Worm (Caenorhabditis elegans) whole organism, L4 larva: ENCODE results near the gene hsd-3.

ENCODE experiments used
- D1046.2 ChIP-seq: fragments of 200-800 bp; sonication (Bioruptor generic); IDR thresholded peaks from 2 replicates; pipeline ENCODE4 v1.3.6; 2022; ENCODE audit warnings: missing genetic modification characterization, missing compliant biosample characterization
- F10B5.3 ChIP-seq: sonication (generic microtip); optimal IDR thresholded peaks from 2 replicates; lab custom pipeline; 2016; ENCODE audit warnings: mild to moderate bottlenecking, missing genetic modification characterization, missing compliant biosample characterization
- F37D6.2 ChIP-seq: sonication (generic microtip); optimal IDR thresholded peaks from 2 replicates; lab custom pipeline; 2016; ENCODE audit warnings: mild to moderate bottlenecking, missing genetic modification characterization, missing compliant biosample characterization
- T20F7.1 ChIP-seq: fragments of 200-800 bp; sonication (Bioruptor generic); optimal IDR thresholded peaks from 2 replicates; lab custom pipeline; 2018; ENCODE audit warnings: mild to moderate bottlenecking, missing genetic modification characterization, missing compliant biosample characterization
- ZK546.5 ChIP-seq, 2 experiments: sonication (generic microtip); optimal IDR thresholded peaks; 2 replicates each; lab custom pipeline; 2017; ENCODE audit warnings: missing biosample characterization in 2 of 2, missing genetic modification characterization in 2 of 2
- aha-1 ChIP-seq: fragments of 150-350 bp; peaks from one replicate; lab custom pipeline; 2014; ENCODE audit warnings: missing biosample characterization, missing genetic modification characterization
- attf-4 ChIP-seq: sonication (generic microtip); optimal IDR thresholded peaks from 3 replicates; lab custom pipeline; 2017; ENCODE audit warnings: missing biosample characterization, missing genetic modification characterization
- ceh-20 ChIP-seq: fragments of 200-800 bp; sonication (Bioruptor generic); IDR thresholded peaks from 2 replicates; pipeline ENCODE4 v1.3.6; 2022; ENCODE audit warnings: missing genetic modification reagents, missing genetic modification characterization, missing compliant biosample characterization
- ceh-44 ChIP-seq: fragments of 200-800 bp; sonication (Bioruptor generic); IDR thresholded peaks from 2 replicates; pipeline ENCODE4 v1.3.6; 2022; ENCODE audit warnings: missing genetic modification reagents, missing genetic modification characterization, missing compliant biosample characterization
- ctbp-1 ChIP-seq: fragments of 200-800 bp; sonication (Bioruptor generic); IDR thresholded peaks from 2 replicates; pipeline ENCODE4 v1.3.6; 2022; ENCODE audit warnings: missing genetic modification reagents, missing genetic modification characterization, missing compliant biosample characterization
- daf-16 ChIP-seq, 3 experiments: sonication (generic microtip); optimal IDR thresholded peaks; 2 replicates each; lab custom pipeline; 2016 to 2017; ENCODE audit warnings: missing genetic modification characterization in 3 of 3, missing genetic modification reagents in 3 of 3, mild to moderate bottlenecking in 2 of 3, missing compliant biosample characterization in 2 of 3, missing biosample characterization in 1 of 3, moderate library complexity in 1 of 3
- daf-19 ChIP-seq: fragments of 200-800 bp; sonication (Bioruptor generic); conservative IDR thresholded peaks from 2 replicates; pipeline ENCODE4 v1.3.6; 2022; ENCODE audit warnings: missing genetic modification characterization, missing compliant biosample characterization
- dmd-6 ChIP-seq: fragments of 200-800 bp; sonication (Bioruptor generic); IDR thresholded peaks from 2 replicates; pipeline ENCODE4 v1.3.6; 2022; ENCODE audit warnings: missing genetic modification reagents, missing genetic modification characterization, missing compliant biosample characterization
- duxl-1 ChIP-seq: sonication (generic microtip); optimal IDR thresholded peaks from 2 replicates; lab custom pipeline; 2016; ENCODE audit warnings: mild to moderate bottlenecking, missing genetic modification characterization, moderate library complexity, missing compliant biosample characterization; ENCODE audit not compliant: poor library complexity
- dve-1 ChIP-seq: sonication (generic microtip); optimal IDR thresholded peaks from 2 replicates; lab custom pipeline; 2017; ENCODE audit warnings: antibody characterized with exemption, mild to moderate bottlenecking, missing genetic modification characterization, missing compliant biosample characterization; ENCODE audit not compliant: insufficient read depth
- egl-43 ChIP-seq: fragments of 200-800 bp; sonication (Bioruptor generic); IDR thresholded peaks from 2 replicates; pipeline ENCODE4 v1.3.6; 2022; ENCODE audit warnings: missing genetic modification reagents, missing genetic modification characterization, missing compliant biosample characterization
- fos-1 ChIP-seq: fragments of 150-350 bp; optimal IDR thresholded peaks from 2 replicates; lab custom pipeline; 2014; ENCODE audit warnings: missing biosample characterization, missing genetic modification characterization
- gei-8 ChIP-seq: fragments of 200-800 bp; sonication (Bioruptor generic); optimal IDR thresholded peaks from 2 replicates; lab custom pipeline; 2018; ENCODE audit warnings: mild to moderate bottlenecking, missing genetic modification characterization, missing compliant biosample characterization
- hlh-30 ChIP-seq: sonication (generic microtip); optimal IDR thresholded peaks from 2 replicates; lab custom pipeline; 2017; ENCODE audit warnings: antibody characterized with exemption, mild to moderate bottlenecking, missing genetic modification characterization, missing compliant biosample characterization; ENCODE audit not compliant: insufficient read depth
- lin-38 ChIP-seq: fragments of 200-800 bp; sonication (Bioruptor generic); IDR thresholded peaks from 2 replicates; pipeline ENCODE4 v1.3.6; 2022; ENCODE audit warnings: missing genetic modification reagents, missing genetic modification characterization, missing compliant biosample characterization
- mdl-1 ChIP-seq, 2 experiments: fragments of 150-350 bp in 1 of 2; sonication (generic microtip) in 1 of 2; optimal IDR thresholded peaks; 2 replicates each; lab custom pipeline; 2014 to 2017; ENCODE audit warnings: missing biosample characterization in 2 of 2, missing genetic modification characterization in 2 of 2
- mep-1 ChIP-seq: fragments of 150-350 bp; sonication (generic microtip); optimal IDR thresholded peaks from 3 replicates; lab custom pipeline; 2014; ENCODE audit warnings: missing biosample characterization, missing genetic modification characterization
- mxl-3 ChIP-seq: fragments of 200-800 bp; sonication (Bioruptor generic); optimal IDR thresholded peaks from 2 replicates; lab custom pipeline; 2018; ENCODE audit warnings: mild to moderate bottlenecking, missing genetic modification characterization, missing compliant biosample characterization
- nhr-10 ChIP-seq: fragments of 150-350 bp; optimal IDR thresholded peaks from 2 replicates; lab custom pipeline; 2014; ENCODE audit warnings: missing biosample characterization, missing genetic modification characterization
- nhr-102 ChIP-seq: sonication (generic microtip); optimal IDR thresholded peaks from 2 replicates; lab custom pipeline; 2016; ENCODE audit warnings: mild to moderate bottlenecking, missing genetic modification characterization, moderate library complexity, missing compliant biosample characterization
- nhr-28 ChIP-seq: fragments of 150-350 bp; optimal IDR thresholded peaks from 2 replicates; lab custom pipeline; 2014; ENCODE audit warnings: missing biosample characterization, missing genetic modification characterization
- pqm-1 ChIP-seq: sonication (generic microtip); optimal IDR thresholded peaks from 2 replicates; lab custom pipeline; 2017; ENCODE audit warnings: missing biosample characterization, missing genetic modification characterization
- rbr-2 ChIP-seq: sonication (generic microtip); optimal IDR thresholded peaks from 2 replicates; lab custom pipeline; 2016; ENCODE audit warnings: missing genotype, missing genetic modification characterization, missing compliant biosample characterization
- sdz-12 ChIP-seq: fragments of 200-800 bp; sonication (Bioruptor generic); optimal IDR thresholded peaks from 2 replicates; lab custom pipeline; 2018; ENCODE audit warnings: mild to moderate bottlenecking, missing genetic modification characterization, missing compliant biosample characterization
- snpc-4 ChIP-seq: fragments of 150-350 bp; optimal IDR thresholded peaks from 2 replicates; lab custom pipeline; 2014; ENCODE audit warnings: missing biosample characterization, missing genetic modification characterization
- spr-3 ChIP-seq: fragments of 200-800 bp; sonication (Bioruptor generic); optimal IDR thresholded peaks from 2 replicates; lab custom pipeline; 2018; ENCODE audit warnings: mild to moderate bottlenecking, missing genetic modification characterization, missing compliant biosample characterization
- unc-62 ChIP-seq, 3 experiments: fragments of 150-350 bp in 1 of 3; sonication (generic microtip); optimal IDR thresholded peaks in 2 of 3; peaks in 1 of 3; 1 replicate in 1 of 3; 2 replicates in 2 of 3; lab custom pipeline; 2014 to 2017; ENCODE audit warnings: missing biosample characterization in 3 of 3, missing genetic modification characterization in 3 of 3, missing genetic modification reagents in 3 of 3, missing genotype in 1 of 3
- zip-2 ChIP-seq: fragments of 150-350 bp; optimal IDR thresholded peaks from 2 replicates; lab custom pipeline; 2014; ENCODE audit warnings: missing biosample characterization, missing genetic modification characterization

Gene hsd-3

ce11 chrX:4976530-4976929 lies 32.6 kb upstream of the hsd-3 start, which contains the start of gene lfi-1:
lfi-1 (plus strand) TSS chrX:4976830.
- TF ChIP-seq attf-4 (tag; lab: Kevin White, UChicago) (no peak), nhr-102 (tag; lab: Kevin White, UChicago) (no peak), spr-3 (no peak), gei-8 (no peak), lin-38 (no peak), sdz-12 (GFP tag; lab: Kevin White, UChicago) (no peak), F37D6.2 (tag; lab: Kevin White, UChicago) (no peak), D1046.2 (GFP tag; lab: Robert Waterston, UW) (no peak), egl-43 (GFP tag; lab: Robert Waterston, UW) (no peak), dve-1 (tag; lab: Kevin White, UChicago) (no peak), snpc-4 (tag; lab: Kevin White, UChicago) (no peak), duxl-1 (no peak), daf-19 (GFP tag; lab: Robert Waterston, UW) (no peak), ceh-44 (GFP tag; lab: Robert Waterston, UW) (no peak), T20F7.1 (no peak), F10B5.3 (tag; lab: Kevin White, UChicago) (no peak)

- TF ChIP-seq unc-62 (GFP tag; optimal IDR thresholded peaks at IDR 0.05 in 1 of 2; lab: Kevin White, UChicago), result peak in 1 of 2 experiments; percentile 64
- TF ChIP-seq unc-62 (tag; optimal IDR thresholded peaks at IDR 0.05; lab: Kevin White, UChicago), result no peak
- no peak for TF ChIP-seq daf-19 (GFP tag; lab: Robert Waterston, UW)
These were observed 31.0 kb upstream of the hsd-3 start for ce11 chrX:4978103-4978502.

ce11 chrX:4979060-4979459 lies 30.0 kb upstream of the hsd-3 start:
- TF ChIP-seq dmd-6 (peak; percentile 30; the same call in 1 of the 2 replicates), F10B5.3 (tag; lab: Kevin White, UChicago) (no peak), daf-16 (GFP tag; optimal IDR thresholded peaks at IDR 0.05; lab: Kevin White, UChicago) (no peak), daf-16 (tag; optimal IDR thresholded peaks at IDR 0.05; lab: Kevin White, UChicago) (peak; percentile 73), pqm-1 (tag; lab: Kevin White, UChicago) (peak; percentile 43)

- no peak for TF ChIP-seq ZK546.5 (tag; optimal IDR thresholded peaks at IDR 0.05; lab: Kevin White, UChicago)
- TF ChIP-seq nhr-10 (tag; lab: Kevin White, UChicago), result no peak
- TF ChIP-seq mep-1 (tag; lab: Kevin White, UChicago), result peak; percentile 35
- TF ChIP-seq ceh-20 (GFP tag; lab: Robert Waterston, UW), result peak; percentile 26; the same call in 1 of the 2 replicates
- no peak for TF ChIP-seq attf-4 (tag; lab: Kevin White, UChicago)
- TF ChIP-seq mdl-1 (tag; optimal IDR thresholded peaks at IDR 0.05; lab: Kevin White, UChicago), result peak in 1 of 2 experiments; percentile 37
- TF ChIP-seq fos-1 (tag; lab: Kevin White, UChicago), result no peak
- TF ChIP-seq rbr-2 (tag; lab: Kevin White, UChicago), result peak; percentile 12
- peak; percentile 8 for TF ChIP-seq mxl-3
- TF ChIP-seq hlh-30 (tag; lab: Kevin White, UChicago), result peak; percentile 37
- TF ChIP-seq F37D6.2 (tag; lab: Kevin White, UChicago), result no peak
- TF ChIP-seq aha-1 (tag; lab: Kevin White, UChicago), result peak; percentile 64
- no peak for TF ChIP-seq ctbp-1 (GFP tag; lab: Robert Waterston, UW)
These were observed 28.0 kb upstream of the hsd-3 start for ce11 chrX:4981059-4981458.

ce11 chrX:4981579-4981978 lies 27.5 kb upstream of the hsd-3 start:
- TF ChIP-seq unc-62 (GFP tag; optimal IDR thresholded peaks at IDR 0.05 in 1 of 2; lab: Kevin White, UChicago), result peak in 1 of 2 experiments; percentile 35
- no peak for TF ChIP-seq unc-62 (tag; optimal IDR thresholded peaks at IDR 0.05; lab: Kevin White, UChicago)
- no peak for TF ChIP-seq fos-1 (tag; lab: Kevin White, UChicago)
- TF ChIP-seq hlh-30 (tag; lab: Kevin White, UChicago), result no peak
- TF ChIP-seq pqm-1 (tag; lab: Kevin White, UChicago), result peak; percentile 28
- TF ChIP-seq dve-1 (tag; lab: Kevin White, UChicago), result peak; percentile 12
- no peak for TF ChIP-seq zip-2 (tag; lab: Kevin White, UChicago)
- TF ChIP-seq nhr-28 (tag; lab: Kevin White, UChicago), result peak; percentile 21
- no peak for TF ChIP-seq daf-16 (GFP tag; optimal IDR thresholded peaks at IDR 0.05; lab: Kevin White, UChicago)
- peak; percentile 87 for TF ChIP-seq daf-16 (tag; optimal IDR thresholded peaks at IDR 0.05; lab: Kevin White, UChicago)
